Fruit fly (Drosophila melanogaster) Kc167 (cell line): ENCODE data around the gene Spag1.

Experiments
- Myc ChIP-seq: fragments of >200 bp; optimal IDR thresholded peaks from 2 replicates; lab custom pipeline; 2017; ENCODE audit warnings: missing external identifiers
- Sin3A ChIP-seq: fragments of >200 bp; optimal IDR thresholded peaks from 2 replicates; lab custom pipeline; 2018; ENCODE audit warnings: missing external identifiers
- h ChIP-seq: fragments of >200 bp; optimal IDR thresholded peaks from 3 replicates; lab custom pipeline; 2018; ENCODE audit warnings: missing external identifiers
- insv ChIP-seq: fragments of >200 bp; optimal IDR thresholded peaks from 3 replicates; lab custom pipeline; 2018; ENCODE audit warnings: missing external identifiers
- psq ChIP-seq: fragments of >200 bp; optimal IDR thresholded peaks from 2 replicates; lab custom pipeline; 2017; ENCODE audit warnings: missing external identifiers
- ttk ChIP-seq: sonication (Bioruptor generic); optimal IDR thresholded peaks from 2 replicates; lab custom pipeline; 2017; ENCODE audit warnings: missing external identifiers

Gene Spag1

dm6 chr3R:26947296-26947880 is at the start of gene Spag1:
Spag1 (plus strand) TSS chr3R:26947830.
- TF ChIP-seq h (lab: Kevin White, UChicago) (no peak), Myc (no peak), Sin3A (no peak), ttk (lab: Kevin White, UChicago) (no peak), insv (lab: Kevin White, UChicago) (no peak), psq (lab: Kevin White, UChicago) (no peak)

- TF ChIP-seq Myc, result no peak
- no peak for TF ChIP-seq psq (lab: Kevin White, UChicago)
- no peak for TF ChIP-seq Sin3A
- TF ChIP-seq insv (lab: Kevin White, UChicago), result no peak
- TF ChIP-seq h (lab: Kevin White, UChicago), result no peak
- TF ChIP-seq ttk (lab: Kevin White, UChicago), result no peak
Observed at dm6 chr3R:26899982-26900381, 47.6 kb upstream of the Spag1 start.

- no peak for TF ChIP-seq ttk (lab: Kevin White, UChicago)
- no peak for TF ChIP-seq Myc
- TF ChIP-seq insv (lab: Kevin White, UChicago), result no peak
- TF ChIP-seq Sin3A, result no peak
- no peak for TF ChIP-seq h (lab: Kevin White, UChicago)
- TF ChIP-seq psq (lab: Kevin White, UChicago), result no peak
Observed at dm6 chr3R:26906034-26906433, 41.6 kb upstream of the Spag1 start.

dm6 chr3R:26906711-26907510 is 40.7 kb upstream of the Spag1 start:
- TF ChIP-seq h (lab: Kevin White, UChicago) (no peak), Myc (no peak), Sin3A (no peak), insv (lab: Kevin White, UChicago) (no peak), ttk (lab: Kevin White, UChicago) (no peak), psq (lab: Kevin White, UChicago) (no peak)

- TF ChIP-seq psq (lab: Kevin White, UChicago) (no peak), insv (lab: Kevin White, UChicago) (no peak)
Observed at dm6 chr3R:26908750-26909149, 38.9 kb upstream of the Spag1 start.

- TF ChIP-seq psq (lab: Kevin White, UChicago) (no peak), h (lab: Kevin White, UChicago) (no peak), Myc (no peak), ttk (lab: Kevin White, UChicago) (no peak), Sin3A (no peak)
Observed at dm6 chr3R:26912615-26913014, 35.0 kb upstream of the Spag1 start, which contains the start of gene Ets97D. Ets97D (minus strand) TSS chr3R:26912886.

dm6 chr3R:26915463-26915925 is 32.1 kb upstream of the Spag1 start, which contains the start of gene CG46339:
CG46339 (plus strand) TSS chr3R:26915761.
- TF ChIP-seq psq (lab: Kevin White, UChicago) (no peak), Sin3A (no peak), insv (lab: Kevin White, UChicago) (no peak), h (lab: Kevin White, UChicago) (no peak), ttk (lab: Kevin White, UChicago) (no peak), Myc (no peak)

dm6 chr3R:26918857-26919256 is 28.8 kb upstream of the Spag1 start:
- no peak for TF ChIP-seq ttk (lab: Kevin White, UChicago)
- no peak for TF ChIP-seq insv (lab: Kevin White, UChicago)
- no peak for TF ChIP-seq Myc
- no peak for TF ChIP-seq Sin3A
- TF ChIP-seq h (lab: Kevin White, UChicago), result no peak
- no peak for TF ChIP-seq psq (lab: Kevin White, UChicago)

- TF ChIP-seq h (lab: Kevin White, UChicago) (no peak), psq (lab: Kevin White, UChicago) (no peak), insv (lab: Kevin White, UChicago) (no peak), ttk (lab: Kevin White, UChicago) (no peak), Myc (no peak), Sin3A (no peak)
Observed at dm6 chr3R:26923830-26924333, 23.7 kb upstream of the Spag1 start.

dm6 chr3R:26926477-26926876 is 21.2 kb upstream of the Spag1 start:
- no peak for TF ChIP-seq Myc

- no peak for TF ChIP-seq Myc
- TF ChIP-seq psq (lab: Kevin White, UChicago), result no peak
- no peak for TF ChIP-seq h (lab: Kevin White, UChicago)
- no peak for TF ChIP-seq Sin3A
- no peak for TF ChIP-seq ttk (lab: Kevin White, UChicago)
- TF ChIP-seq insv (lab: Kevin White, UChicago), result no peak
Observed at dm6 chr3R:26928424-26928823, 19.2 kb upstream of the Spag1 start.

- no peak for TF ChIP-seq ttk (lab: Kevin White, UChicago)
- no peak for TF ChIP-seq h (lab: Kevin White, UChicago)
- no peak for TF ChIP-seq psq (lab: Kevin White, UChicago)
- no peak for TF ChIP-seq Sin3A
- TF ChIP-seq insv (lab: Kevin White, UChicago), result no peak
- no peak for TF ChIP-seq Myc
Observed at dm6 chr3R:26933885-26934284, 13.7 kb upstream of the Spag1 start.
